Fruit fly (Drosophila melanogaster): ENCODE data around the gene CG14929.

- TF ChIP-seq CG14711 (tag; optimal IDR thresholded peaks at IDR 0.05), result no peak
- no peak for TF ChIP-seq CG11617 (GFP tag; optimal IDR thresholded peaks at IDR 0.05)
- TF ChIP-seq toe (GFP tag; optimal IDR thresholded peaks at IDR 0.05), result no peak
- no peak for TF ChIP-seq CG1620 (GFP tag; optimal IDR thresholded peaks at IDR 0.05)
- TF ChIP-seq kay (GFP tag; ENCODE audit: borderline replicate concordance), result no peak
- TF ChIP-seq CG7045 (GFP tag; optimal IDR thresholded peaks at IDR 0.05), result no peak
- no peak for TF ChIP-seq CG5204 (GFP tag; optimal IDR thresholded peaks at IDR 0.05)
- TF ChIP-seq Crg-1 (GFP tag; optimal IDR thresholded peaks at IDR 0.05), result no peak
- TF ChIP-seq bab1 (GFP tag; optimal IDR thresholded peaks at IDR 0.05), result no peak
- no peak for TF ChIP-seq Hr96 (GFP tag; optimal IDR thresholded peaks at IDR 0.05)
- TF ChIP-seq cic (GFP tag; optimal IDR thresholded peaks at IDR 0.05), result no peak
- TF ChIP-seq pad (GFP tag; optimal IDR thresholded peaks at IDR 0.05), result no peak
- no peak for TF ChIP-seq cnc (optimal IDR thresholded peaks at IDR 0.05)
Observed at dm6 chr2L:11501427-11501968, 18.1 kb upstream of the CG14929 start, which contains the start of gene spz4.
